Worm (Caenorhabditis elegans) whole organism, young adult: ENCODE results near the gene nhx-5.

Experiments
- ceh-27 ChIP-seq: fragments of 200-800 bp; sonication (Bioruptor generic); optimal IDR thresholded peaks from 2 replicates; lab custom pipeline; 2018; ENCODE audit warnings: mild to moderate bottlenecking, missing genetic modification characterization, moderate library complexity, missing compliant biosample characterization
- lin-40 ChIP-seq: sonication (generic microtip); optimal IDR thresholded peaks from 2 replicates; lab custom pipeline; 2016; ENCODE audit warnings: missing genetic modification characterization, mild to moderate bottlenecking, missing compliant biosample characterization, missing genotype, missing genetic modification reagents
- lin-54 ChIP-seq: fragments of 200-800 bp; sonication (Bioruptor generic); optimal IDR thresholded peaks from 2 replicates; lab custom pipeline; 2018; ENCODE audit warnings: mild to moderate bottlenecking, missing genetic modification characterization, missing compliant biosample characterization
- nfya-1 ChIP-seq: sonication (generic microtip); optimal IDR thresholded peaks from 2 replicates; lab custom pipeline; 2017; ENCODE audit warnings: antibody characterized with exemption, missing compliant biosample characterization, missing genetic modification characterization, borderline replicate concordance; ENCODE audit not compliant: insufficient read depth
- pha-4 ChIP-seq: fragments of 150-350 bp; sonication (generic microtip); optimal IDR thresholded peaks from 2 replicates; lab custom pipeline; 2014; ENCODE audit warnings: missing biosample characterization, missing genetic modification reagents, missing genetic modification characterization
- snpc-3.4 ChIP-seq: sonication (generic microtip); optimal IDR thresholded peaks from 2 replicates; lab custom pipeline; 2017; ENCODE audit warnings: missing genetic modification characterization, mild to moderate bottlenecking, missing compliant biosample characterization, antibody characterized with exemption, moderate library complexity, missing genotype, missing genetic modification reagents
- snpc-4 ChIP-seq, 5 experiments: fragments of 150-350 bp in 1 of 5; sonication (generic microtip) in 4 of 5; optimal IDR thresholded peaks; 2 replicates each; lab custom pipeline; 2014 to 2018; ENCODE audit warnings: missing genetic modification characterization in 5 of 5, missing biosample characterization in 3 of 5, antibody characterized with exemption in 2 of 5, mild to moderate bottlenecking in 2 of 5, missing compliant biosample characterization in 2 of 5, missing genotype in 2 of 5, moderate library complexity in 2 of 5, missing genetic modification reagents in 1 of 5

ce11 chrX:10589465-10589864 is 12.7 kb downstream of the nhx-5 start, which contains the start of gene F57C7.4:
- TF ChIP-seq pha-4 (no peak), nfya-1 (tag; lab: Kevin White, UChicago) (no peak), snpc-4 (GFP tag; optimal IDR thresholded peaks at IDR 0.05; lab: Kevin White, UChicago) (no peak), snpc-4 (tag; optimal IDR thresholded peaks at IDR 0.05; lab: Kevin White, UChicago) (no peak), snpc-3.4 (tag; lab: Kevin White, UChicago) (no peak), lin-40 (no peak), lin-54 (GFP tag; lab: Kevin White, UChicago) (no peak), ceh-27 (GFP tag; lab: Kevin White, UChicago) (no peak)
